Worm (Caenorhabditis elegans) whole organism, early embryonic: ENCODE measurements around the gene Y43F8C.11.

Experiments used
- B0310.2 ChIP-seq: sonication (generic microtip); optimal IDR thresholded peaks from 2 replicates; lab custom pipeline; 2016; ENCODE audit warnings: mild to moderate bottlenecking, missing genetic modification characterization, missing compliant biosample characterization
- F13C5.2 ChIP-seq: sonication (generic microtip); optimal IDR thresholded peaks from 2 replicates; lab custom pipeline; 2017; ENCODE audit warnings: mild to moderate bottlenecking, missing genetic modification characterization, inconsistent platforms, missing compliant biosample characterization
- aly-1 ChIP-seq: sonication (generic microtip); optimal IDR thresholded peaks from 2 replicates; lab custom pipeline; 2016; ENCODE audit warnings: missing genetic modification characterization, missing compliant biosample characterization
- ama-1 ChIP-seq: fragments of 150-350 bp; optimal IDR thresholded peaks from 2 replicates; lab custom pipeline; 2014
- ceh-13 ChIP-seq: fragments of 200-800 bp; sonication (Bioruptor generic); optimal IDR thresholded peaks from 2 replicates; lab custom pipeline; 2018; ENCODE audit warnings: mild to moderate bottlenecking, missing genetic modification characterization, missing compliant biosample characterization
- ceh-36 ChIP-seq: sonication (generic microtip); optimal IDR thresholded peaks from 2 replicates; lab custom pipeline; 2016; ENCODE audit warnings: missing genetic modification characterization, inconsistent platforms, missing compliant biosample characterization
- ets-7 ChIP-seq: sonication (generic microtip); optimal IDR thresholded peaks from 2 replicates; lab custom pipeline; 2016; ENCODE audit warnings: missing genotype, missing genetic modification characterization, missing compliant biosample characterization
- flt-1 ChIP-seq: fragments of 200-800 bp; sonication (Bioruptor generic); IDR thresholded peaks from 2 replicates; pipeline ENCODE4 v1.3.6; 2022; ENCODE audit warnings: missing genetic modification characterization, missing compliant biosample characterization
- hmbx-1 ChIP-seq: sonication (generic microtip); optimal IDR thresholded peaks from 2 replicates; lab custom pipeline; 2016; ENCODE audit warnings: mild to moderate bottlenecking, missing genetic modification characterization, missing compliant biosample characterization
- hmg-4 ChIP-seq: fragments of 200-800 bp; sonication (Bioruptor generic); optimal IDR thresholded peaks from 2 replicates; lab custom pipeline; 2018; ENCODE audit warnings: mild to moderate bottlenecking, missing genetic modification characterization, missing compliant biosample characterization
- hnd-1 ChIP-seq: sonication (generic microtip); optimal IDR thresholded peaks from 2 replicates; lab custom pipeline; 2016; ENCODE audit warnings: missing genetic modification characterization, missing compliant biosample characterization
- pes-1 ChIP-seq: fragments of 200-800 bp; sonication (Bioruptor generic); IDR thresholded peaks from 2 replicates; pipeline ENCODE4 v1.3.6; 2022; ENCODE audit warnings: missing genetic modification reagents, missing genetic modification characterization, missing compliant biosample characterization
- scrt-1 ChIP-seq: fragments of 200-800 bp; sonication (Bioruptor generic); IDR thresholded peaks from 2 replicates; pipeline ENCODE4 v1.3.6; 2022; ENCODE audit warnings: missing genetic modification characterization, missing compliant biosample characterization
- sea-1 ChIP-seq: fragments of 200-800 bp; sonication (Bioruptor generic); conservative IDR thresholded peaks from 2 replicates; pipeline ENCODE4 v1.3.6; 2022; ENCODE audit warnings: missing genetic modification characterization, missing compliant biosample characterization
- tbx-11 ChIP-seq: fragments of 200-800 bp; sonication (Bioruptor generic); IDR thresholded peaks from 2 replicates; pipeline ENCODE4 v1.3.6; 2022; ENCODE audit warnings: missing genetic modification characterization, missing compliant biosample characterization
- tbx-37 ChIP-seq: fragments of 200-800 bp; sonication (Bioruptor generic); conservative IDR thresholded peaks from 2 replicates; pipeline ENCODE4 v1.3.6; 2022; ENCODE audit warnings: missing genetic modification reagents, missing genetic modification characterization, missing compliant biosample characterization
- tra-4 ChIP-seq: sonication (generic microtip); optimal IDR thresholded peaks from 2 replicates; lab custom pipeline; 2017; ENCODE audit warnings: missing genetic modification characterization, missing compliant biosample characterization

The Y43F8C.11 gene

DNA sequence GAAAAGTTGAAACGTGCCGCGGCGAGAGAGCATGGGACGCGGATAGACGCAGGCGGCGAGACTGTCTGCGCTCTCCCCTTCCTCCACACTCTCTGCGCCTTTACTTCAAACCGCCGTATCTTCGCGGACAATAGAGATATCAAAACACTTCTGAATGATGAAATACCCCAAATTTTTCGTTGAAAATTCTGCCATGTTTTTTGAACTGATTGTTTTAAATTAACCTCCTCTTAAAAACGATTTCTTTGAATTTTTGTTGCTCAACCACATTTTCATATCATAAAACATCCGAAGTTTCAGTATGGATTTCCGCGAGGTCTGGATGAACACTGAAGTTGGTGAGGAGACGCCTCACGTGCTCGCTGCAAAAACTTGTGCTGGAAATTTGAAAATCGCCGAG, at the start of gene Y43F8C.11:
TSS of gene Y43F8C.11 (plus strand) at position 301 of the 400 bp plus-strand sequence.
- no peak for TF ChIP-seq ceh-13
- no peak for TF ChIP-seq hmg-4
- no peak for TF ChIP-seq tra-4 (tag; lab: Kevin White, UChicago)
- TF ChIP-seq hmbx-1: no peak
- TF ChIP-seq ets-7 (tag; lab: Kevin White, UChicago): no peak
- TF ChIP-seq ceh-36 (tag; lab: Kevin White, UChicago): no peak
- TF ChIP-seq ama-1 (lab: Kevin White, UChicago): no peak
- TF ChIP-seq pes-1 (GFP tag; lab: Robert Waterston, UW): no peak
- TF ChIP-seq flt-1 (GFP tag; lab: Robert Waterston, UW): no peak
- no peak for TF ChIP-seq hnd-1 (tag; lab: Kevin White, UChicago)
- TF ChIP-seq F13C5.2 (tag; lab: Kevin White, UChicago): no peak
- no peak for TF ChIP-seq tbx-37 (GFP tag; lab: Robert Waterston, UW)

DNA sequence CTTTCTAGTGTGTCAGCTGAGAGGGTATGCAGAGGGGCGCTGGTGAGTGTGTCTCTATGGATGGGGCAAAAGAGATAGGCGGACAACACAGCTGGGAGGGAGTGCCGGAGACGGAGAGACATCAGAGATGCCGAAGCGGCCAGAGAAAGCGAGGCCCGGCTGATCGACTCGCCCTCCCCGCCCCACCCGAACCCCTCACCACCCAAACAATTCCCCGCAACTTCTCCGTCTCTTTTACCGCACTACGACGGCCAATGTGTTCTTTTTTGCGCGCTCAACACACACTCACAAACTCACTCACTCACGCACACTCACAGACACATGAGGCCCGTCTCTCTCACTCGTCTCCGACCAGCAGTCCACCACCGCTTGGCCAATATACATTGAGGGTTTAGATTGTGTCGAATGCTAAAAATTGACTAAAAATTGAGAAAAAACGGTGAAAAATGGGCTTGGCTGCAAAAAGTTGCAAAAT, 47.6 kb upstream of the Y43F8C.11 start, which contains the start of gene Y43F8C.3:
TSS of gene Y43F8C.3 (minus strand) at position 187 of the 475 bp plus-strand sequence.
- TF ChIP-seq F13C5.2 (tag; lab: Kevin White, UChicago): peak; percentile 26
- 0 out of 2 replicates have a peak, but pooled peaks have one; percentile 41 for TF ChIP-seq sea-1 (GFP tag; lab: Robert Waterston, UW)
- TF ChIP-seq scrt-1 (GFP tag; lab: Robert Waterston, UW): no peak; the same call in 1 of the 2 replicates
- peak; percentile 73 for TF ChIP-seq hmg-4
- TF ChIP-seq flt-1 (GFP tag; lab: Robert Waterston, UW): peak; percentile 18; the same call in 1 of the 2 replicates

DNA sequence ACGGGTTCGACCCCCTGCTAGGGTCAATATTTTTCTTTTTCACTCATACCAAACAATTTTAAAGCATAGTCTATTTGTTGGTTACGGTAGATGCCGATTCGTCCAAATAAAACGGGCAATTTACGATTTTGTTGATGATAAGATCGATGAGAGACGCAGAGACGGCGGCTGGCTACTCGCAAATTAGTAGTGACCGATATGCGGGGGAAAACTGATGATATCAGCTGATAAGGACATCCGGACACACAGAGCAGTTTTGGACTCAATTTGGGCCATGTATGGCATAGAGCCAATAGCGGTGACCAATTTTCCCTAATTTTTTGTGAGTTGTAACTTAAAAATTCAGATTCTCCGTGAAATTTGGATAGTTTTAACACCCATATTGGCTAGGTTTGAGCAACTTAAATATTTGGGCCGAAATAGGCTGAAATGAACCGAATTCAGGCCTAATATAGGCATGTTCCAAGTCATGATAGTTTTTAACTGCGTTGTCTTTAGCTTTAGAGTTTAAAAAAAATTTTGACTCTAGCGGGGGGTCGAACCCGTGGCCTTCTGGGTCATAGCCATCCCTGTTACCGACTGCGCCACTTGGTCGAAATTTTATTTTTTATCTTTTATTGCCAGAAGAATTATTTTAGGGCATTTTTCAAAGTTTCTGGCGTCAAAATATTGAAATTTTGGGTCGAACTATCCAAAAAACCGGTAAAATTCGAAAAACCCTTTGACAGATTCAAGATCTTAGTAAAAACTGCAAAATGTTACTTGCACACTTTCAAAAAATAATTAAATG, 46.3 kb upstream of the Y43F8C.11 start:
- no peak for TF ChIP-seq tra-4 (tag; lab: Kevin White, UChicago)
- TF ChIP-seq tbx-37 (GFP tag; lab: Robert Waterston, UW): no peak
- TF ChIP-seq ceh-36 (tag; lab: Kevin White, UChicago): no peak
- TF ChIP-seq hmg-4: no peak
- no peak for TF ChIP-seq ama-1 (lab: Kevin White, UChicago)
- no peak for TF ChIP-seq hmbx-1
- no peak for TF ChIP-seq ets-7 (tag; lab: Kevin White, UChicago)
- no peak for TF ChIP-seq sea-1 (GFP tag; lab: Robert Waterston, UW)
- no peak for TF ChIP-seq pes-1 (GFP tag; lab: Robert Waterston, UW)
- no peak for TF ChIP-seq hnd-1 (tag; lab: Kevin White, UChicago)
- no peak for TF ChIP-seq aly-1

DNA sequence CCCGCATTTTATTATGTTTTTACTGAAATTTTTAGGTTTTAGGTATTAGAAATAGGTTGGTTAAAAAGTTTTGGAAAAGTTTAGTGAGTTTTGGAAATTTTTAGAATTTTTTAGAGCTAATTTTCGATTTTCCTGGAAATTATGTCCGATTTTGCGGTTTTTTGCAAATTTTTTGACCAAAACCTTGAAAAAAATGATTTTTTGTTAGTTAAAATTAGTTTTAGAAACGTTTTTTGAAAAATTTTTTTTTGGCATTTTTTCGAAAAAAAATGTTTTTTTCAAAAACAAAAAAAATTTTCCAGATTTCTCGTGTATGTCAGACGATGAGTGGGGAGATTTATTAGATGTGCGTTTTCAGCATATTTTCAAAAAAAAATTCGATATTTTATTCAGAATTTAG, 45.3 kb upstream of the Y43F8C.11 start, which contains the start of gene dyf-19:
TSS of gene dyf-19 (plus strand) at position 301 of the 400 bp plus-strand sequence.
- TF ChIP-seq flt-1 (GFP tag; lab: Robert Waterston, UW) (no peak), hmg-4 (no peak), sea-1 (GFP tag; lab: Robert Waterston, UW) (no peak), tra-4 (tag; lab: Kevin White, UChicago) (no peak), tbx-37 (GFP tag; lab: Robert Waterston, UW) (no peak)

DNA sequence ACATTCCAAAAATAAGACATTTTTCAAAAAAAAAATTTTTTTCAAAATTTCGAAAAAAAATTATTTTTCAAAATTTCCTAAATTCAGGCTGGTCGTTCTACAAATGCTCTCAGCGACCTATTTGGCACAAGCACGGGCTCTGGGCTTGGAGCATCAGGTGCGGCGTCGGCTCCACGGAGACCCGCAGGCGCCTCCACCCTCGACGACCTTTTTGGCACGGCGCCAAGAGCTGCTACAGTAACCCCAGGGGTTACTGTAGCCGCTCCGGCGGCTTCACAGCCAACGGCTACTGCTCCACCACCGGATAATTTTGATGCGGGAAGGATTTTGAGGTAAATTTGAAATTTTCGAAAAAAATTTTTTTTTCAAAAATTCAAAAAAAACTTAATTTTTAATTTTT, 44.3 kb upstream of the Y43F8C.11 start:
- TF ChIP-seq scrt-1 (GFP tag; lab: Robert Waterston, UW) (no peak), aly-1 (no peak), tbx-11 (GFP tag; lab: Robert Waterston, UW) (no peak), ets-7 (tag; lab: Kevin White, UChicago) (no peak), sea-1 (GFP tag; lab: Robert Waterston, UW) (no peak), tra-4 (tag; lab: Kevin White, UChicago) (no peak), B0310.2 (tag; lab: Kevin White, UChicago) (no peak), ceh-13 (no peak), F13C5.2 (tag; lab: Kevin White, UChicago) (no peak), ceh-36 (tag; lab: Kevin White, UChicago) (no peak), pes-1 (GFP tag; lab: Robert Waterston, UW) (no peak), hmg-4 (no peak), flt-1 (GFP tag; lab: Robert Waterston, UW) (no peak), ama-1 (lab: Kevin White, UChicago) (no peak), tbx-37 (GFP tag; lab: Robert Waterston, UW) (no peak), hmbx-1 (no peak), hnd-1 (tag; lab: Kevin White, UChicago) (no peak)

DNA sequence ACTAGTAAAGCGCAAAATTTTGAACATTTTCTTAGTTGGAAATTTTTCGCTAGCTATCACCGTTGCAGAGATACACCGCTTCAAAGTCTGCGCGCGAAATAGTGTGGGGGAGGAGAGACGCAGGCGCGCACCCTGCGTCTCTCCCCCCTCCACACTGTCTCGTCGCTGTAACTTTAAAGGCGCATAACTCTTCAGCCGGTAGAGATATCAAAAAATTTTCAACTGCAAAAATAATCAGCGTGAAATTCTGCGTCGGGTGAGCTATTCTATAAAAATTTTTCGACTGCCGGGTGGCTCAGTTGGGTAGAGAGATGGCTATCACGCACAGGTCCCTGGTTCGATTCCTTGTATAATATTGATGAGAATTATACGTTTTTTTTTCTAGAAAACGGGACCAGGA, 40.5 kb upstream of the Y43F8C.11 start:
- TF ChIP-seq ceh-36 (tag; lab: Kevin White, UChicago) (no peak), tra-4 (tag; lab: Kevin White, UChicago) (no peak), scrt-1 (GFP tag; lab: Robert Waterston, UW) (no peak), ets-7 (tag; lab: Kevin White, UChicago) (no peak), hmg-4 (peak; percentile 37), pes-1 (GFP tag; lab: Robert Waterston, UW) (peak; percentile 53), ama-1 (lab: Kevin White, UChicago) (no peak), hmbx-1 (no peak)

DNA sequence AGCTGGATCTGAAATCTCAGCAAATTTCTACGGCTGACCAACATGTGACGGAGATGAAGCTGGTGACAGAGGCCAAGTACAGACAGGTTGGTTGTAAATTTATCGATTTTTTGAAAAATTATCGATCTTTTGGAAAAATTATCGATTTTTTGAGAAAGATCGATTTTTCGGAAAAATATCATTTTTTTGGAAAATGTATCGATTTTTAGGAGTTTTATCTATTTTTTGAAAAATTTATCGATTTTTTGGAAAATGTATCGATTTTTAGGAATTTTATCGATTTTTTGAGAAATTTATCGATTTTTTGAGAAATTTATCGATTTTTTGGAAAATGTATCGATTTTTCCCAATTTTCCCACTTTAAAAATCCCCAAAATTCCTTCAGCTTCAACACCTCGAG, 40.1 kb upstream of the Y43F8C.11 start:
- TF ChIP-seq flt-1 (GFP tag; lab: Robert Waterston, UW): no peak
- no peak for TF ChIP-seq pes-1 (GFP tag; lab: Robert Waterston, UW)
- TF ChIP-seq ceh-13: no peak
- no peak for TF ChIP-seq ceh-36 (tag; lab: Kevin White, UChicago)
